Worm (Caenorhabditis elegans): ENCODE measurements around the gene K02F3.9.

Gene K02F3.9

DNA sequence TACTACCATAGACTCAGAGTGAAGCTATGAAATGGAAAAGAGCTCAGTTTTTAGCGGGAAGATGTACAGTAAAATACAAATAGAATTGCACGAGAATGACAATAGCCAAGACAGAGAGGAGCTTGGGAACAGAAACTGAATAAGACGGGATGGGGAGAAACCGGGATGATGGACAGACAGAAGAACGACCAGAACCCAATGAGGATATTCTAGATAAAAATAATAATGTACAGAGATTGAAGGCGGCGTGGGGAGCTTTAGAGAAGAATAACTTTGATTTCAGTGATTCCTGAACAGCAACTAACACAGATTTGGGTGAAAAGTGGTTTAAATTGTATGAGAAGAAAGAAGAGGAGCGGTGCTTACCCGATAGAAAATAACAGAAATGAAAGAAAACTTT is 40.3 kb upstream of the K02F3.9 start:
- no peak for TF ChIP-seq nhr-28 (tag; optimal IDR thresholded peaks at IDR 0.05)
- TF ChIP-seq cnd-1 (tag; optimal IDR thresholded peaks at IDR 0.05), result no peak
- no peak for TF ChIP-seq zip-8 (tag; optimal IDR thresholded peaks at IDR 0.05)
- TF ChIP-seq sptf-1 (tag; optimal IDR thresholded peaks at IDR 0.05), result no peak
- no peak for TF ChIP-seq nhr-237 (tag; optimal IDR thresholded peaks at IDR 0.05)
- TF ChIP-seq lsy-2 (tag; optimal IDR thresholded peaks at IDR 0.05), result no peak
- TF ChIP-seq nhr-12 (tag; optimal IDR thresholded peaks at IDR 0.05), result no peak
- no peak for TF ChIP-seq lin-13 (tag; optimal IDR thresholded peaks at IDR 0.05)
- TF ChIP-seq bed-3 (GFP tag; optimal IDR thresholded peaks at IDR 0.05), result no peak
- no peak for TF ChIP-seq nhr-76 (tag; optimal IDR thresholded peaks at IDR 0.05)
- no peak for TF ChIP-seq drap-1 (GFP tag; optimal IDR thresholded peaks at IDR 0.05)
- TF ChIP-seq pha-4 (tag; optimal IDR thresholded peaks at IDR 0.05), result no peak

DNA sequence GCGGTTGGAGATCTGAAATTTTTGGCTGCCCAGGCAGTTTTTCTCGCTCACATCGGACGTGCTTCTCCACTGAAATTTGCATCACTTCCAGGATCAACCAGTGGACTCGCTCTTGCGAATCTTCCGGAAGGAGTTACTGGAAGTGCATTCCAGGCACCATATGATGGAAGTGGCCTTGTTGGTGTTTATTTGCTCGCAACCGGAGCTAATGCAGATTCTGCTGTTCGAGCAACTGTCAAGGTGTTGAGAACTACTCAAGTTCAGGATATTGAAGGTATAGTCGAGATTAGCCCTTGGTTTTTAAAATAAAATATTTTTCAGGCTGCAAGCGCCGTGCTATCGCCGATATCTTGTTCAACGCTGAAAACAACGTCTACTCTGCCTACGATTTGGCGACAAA is 39.7 kb upstream of the K02F3.9 start:
- no peak for TF ChIP-seq ztf-11 (tag; optimal IDR thresholded peaks at IDR 0.05)
- no peak for TF ChIP-seq ceh-83 (GFP tag; optimal IDR thresholded peaks at IDR 0.05)
- TF ChIP-seq cnd-1 (tag; optimal IDR thresholded peaks at IDR 0.05), result no peak
- TF ChIP-seq ham-2 (GFP tag; optimal IDR thresholded peaks at IDR 0.05), result no peak
- TF ChIP-seq drap-1 (GFP tag; optimal IDR thresholded peaks at IDR 0.05), result no peak
- no peak for TF ChIP-seq mls-2 (tag; optimal IDR thresholded peaks at IDR 0.05)
- no peak for TF ChIP-seq elt-1 (tag; optimal IDR thresholded peaks at IDR 0.05; ENCODE audit: borderline replicate concordance, insufficient read depth)
- no peak for TF ChIP-seq elt-3 (tag; optimal IDR thresholded peaks at IDR 0.05)
- TF ChIP-seq lsy-2 (tag; optimal IDR thresholded peaks at IDR 0.05), result no peak

DNA sequence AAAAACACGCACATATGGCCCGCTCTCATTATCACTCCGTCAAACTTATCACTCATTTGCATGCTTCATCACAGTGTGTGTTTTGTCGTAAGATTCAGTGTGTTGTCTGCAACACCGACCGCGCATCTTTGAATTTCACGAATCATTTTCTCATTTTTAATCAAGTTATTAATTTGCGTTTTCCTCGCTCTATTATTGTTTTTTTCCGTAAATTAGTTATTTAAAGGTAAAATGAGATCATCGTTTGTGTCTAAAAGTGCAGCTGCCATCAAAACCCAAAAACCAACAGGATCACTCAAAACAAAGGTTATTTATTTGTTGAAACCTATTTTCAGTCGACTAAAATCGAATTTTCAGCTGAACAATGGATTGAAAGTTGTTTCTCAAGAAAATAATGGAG is 38.5 kb upstream of the K02F3.9 start, which contains the start of the genes T24C4.5 and ucr-2.3:
Gene T24C4.5 (minus strand): TSS at position 101 of the 400 bp plus-strand sequence.
Gene ucr-2.3 (plus strand): TSS at position 227 of the 400 bp plus-strand sequence.
- TF ChIP-seq ceh-83 (GFP tag; optimal IDR thresholded peaks at IDR 0.05), result no peak

DNA sequence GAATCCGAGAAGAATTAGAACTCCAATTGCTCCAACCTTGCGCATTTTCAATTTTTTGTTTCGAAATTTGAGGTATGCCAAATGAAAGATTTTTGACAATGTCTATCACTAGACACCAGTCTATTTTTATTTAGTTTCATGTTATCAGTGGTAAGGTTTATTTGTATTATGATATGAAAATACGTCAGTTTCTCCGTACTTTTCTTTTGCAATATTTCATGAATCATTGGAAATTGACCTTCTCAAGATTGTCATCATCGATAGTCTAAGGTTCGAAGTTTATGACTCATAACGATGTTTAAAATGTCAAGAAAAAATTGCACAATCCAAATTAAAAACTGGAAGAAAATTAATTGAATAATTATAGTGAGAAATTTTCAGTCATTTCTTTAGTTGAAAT is 32.3 kb upstream of the K02F3.9 start, which contains the start of gene clc-19:
Gene clc-19 (minus strand): TSS at position 135 of the 400 bp plus-strand sequence.
- TF ChIP-seq unc-120 (tag; optimal IDR thresholded peaks at IDR 0.05; ENCODE audit: poor library complexity, severe bottlenecking) (no peak), lin-13 (tag; optimal IDR thresholded peaks at IDR 0.05) (no peak), nhr-12 (tag; optimal IDR thresholded peaks at IDR 0.05) (no peak), lin-32 (GFP tag; optimal IDR thresholded peaks at IDR 0.05) (no peak), bed-3 (GFP tag; optimal IDR thresholded peaks at IDR 0.05) (no peak), elt-1 (tag; optimal IDR thresholded peaks at IDR 0.05; ENCODE audit: borderline replicate concordance, insufficient read depth) (no peak), lsy-2 (tag; optimal IDR thresholded peaks at IDR 0.05) (no peak), flh-1 (GFP tag; optimal IDR thresholded peaks at IDR 0.05) (no peak)

DNA sequence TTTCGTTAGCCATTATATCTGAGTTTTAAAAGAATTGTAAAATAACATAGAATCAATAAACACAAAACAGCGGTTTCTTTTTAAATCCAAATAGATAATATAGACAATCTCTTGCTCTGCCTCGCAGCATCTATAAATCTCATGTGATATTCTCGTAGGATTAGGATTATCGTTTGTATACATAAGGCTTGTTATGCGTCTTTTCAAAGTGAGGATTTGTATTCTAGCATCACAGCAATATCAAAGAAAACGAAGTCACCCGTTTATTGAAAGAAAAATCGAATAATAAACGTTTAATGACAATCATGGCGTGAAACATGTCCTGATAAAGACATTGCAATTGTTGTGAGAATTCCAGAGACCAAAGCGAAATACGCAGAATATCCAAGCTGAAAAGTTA is 31.2 kb upstream of the K02F3.9 start, which contains the start of the genes T24C4.3 and clc-20:
Gene T24C4.3 (minus strand): TSS at position 101 of the 400 bp plus-strand sequence.
Gene clc-20 (plus strand): TSS at position 211 of the 400 bp plus-strand sequence.
- TF ChIP-seq snpc-4 (tag; optimal IDR thresholded peaks at IDR 0.05) (no peak), ceh-43 (GFP tag; optimal IDR thresholded peaks at IDR 0.05) (no peak), ceh-39 (tag; optimal IDR thresholded peaks at IDR 0.05) (no peak), M03D4.4 (tag; optimal IDR thresholded peaks at IDR 0.05) (no peak), mep-1 (tag; optimal IDR thresholded peaks at IDR 0.05) (no peak), nhr-2 (tag; optimal IDR thresholded peaks at IDR 0.05) (no peak), lsy-2 (tag; optimal IDR thresholded peaks at IDR 0.05) (no peak), zip-8 (tag; optimal IDR thresholded peaks at IDR 0.05) (no peak), ztf-11 (tag; optimal IDR thresholded peaks at IDR 0.05) (no peak), flh-1 (GFP tag; optimal IDR thresholded peaks at IDR 0.05) (no peak), hlh-1 (tag; optimal IDR thresholded peaks at IDR 0.05) (no peak), ham-2 (GFP tag; optimal IDR thresholded peaks at IDR 0.05) (no peak), mab-5 (tag; optimal IDR thresholded peaks at IDR 0.05) (no peak)

DNA sequence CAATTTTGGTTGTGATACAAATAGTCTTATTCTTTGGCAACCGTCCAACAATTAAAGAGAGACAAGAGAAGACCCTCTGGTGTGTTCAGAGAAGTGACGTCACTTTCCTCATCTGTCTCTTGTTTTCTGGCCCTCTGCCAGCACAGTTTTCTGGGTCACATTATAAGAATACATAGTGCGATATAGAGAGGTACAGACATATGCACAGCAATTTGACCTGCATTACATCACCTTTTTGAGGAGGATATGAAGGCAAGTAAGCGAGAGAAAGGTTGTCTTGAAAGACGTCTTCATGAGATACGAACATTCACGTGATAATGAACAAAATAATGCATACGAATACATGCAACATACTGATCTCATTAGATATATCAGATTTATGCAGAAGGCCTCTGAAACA is 29.4 kb upstream of the K02F3.9 start:
- TF ChIP-seq unc-39 (tag; optimal IDR thresholded peaks at IDR 0.05) (peak; percentile 68), elt-1 (tag; optimal IDR thresholded peaks at IDR 0.05; ENCODE audit: borderline replicate concordance, insufficient read depth) (peak; percentile 49), zip-8 (tag; optimal IDR thresholded peaks at IDR 0.05) (peak; percentile 67), nhr-2 (tag; optimal IDR thresholded peaks at IDR 0.05) (peak; percentile 71), cnd-1 (tag; optimal IDR thresholded peaks at IDR 0.05) (peak; percentile 57), M03D4.4 (tag; optimal IDR thresholded peaks at IDR 0.05) (no peak), snpc-4 (tag; optimal IDR thresholded peaks at IDR 0.05) (no peak), mep-1 (tag; optimal IDR thresholded peaks at IDR 0.05) (peak; percentile 8), ceh-39 (tag; optimal IDR thresholded peaks at IDR 0.05) (peak; percentile 20)

All from whole organism, mixed stage, embryonic.